Worm (Caenorhabditis elegans): ENCODE measurements around the gene C14C6.2.

- TF ChIP-seq snpc-4 (tag; optimal IDR thresholded peaks at IDR 0.05) (no peak), unc-62 (GFP tag; optimal IDR thresholded peaks at IDR 0.05) (no peak), mep-1 (tag; optimal IDR thresholded peaks at IDR 0.05) (no peak), elt-3 (tag; optimal IDR thresholded peaks at IDR 0.05) (no peak), drap-1 (GFP tag; optimal IDR thresholded peaks at IDR 0.05) (no peak), sem-2 (GFP tag; optimal IDR thresholded peaks at IDR 0.05) (no peak), ztf-11 (tag; optimal IDR thresholded peaks at IDR 0.05) (no peak), blmp-1 (tag; optimal IDR thresholded peaks at IDR 0.05) (no peak), pha-4 (tag; optimal IDR thresholded peaks at IDR 0.05) (no peak), lsy-2 (tag; optimal IDR thresholded peaks at IDR 0.05) (no peak)
Observed at ce11 chrV:576918-577317, 14.0 kb downstream of the C14C6.2 start.

Data from whole organism, mixed stage, embryonic.